Worm (Caenorhabditis elegans): ENCODE measurements around the gene idpa-3.

The idpa-3 gene

ce11 chrX:10327323-10328022 lies 8.8 kb upstream of the idpa-3 start, which contains the start of gene acl-5:
TSS of gene acl-5 (minus strand) at chrX:10327456.
- TF ChIP-seq sma-3 (GFP tag; optimal IDR thresholded peaks at IDR 0.05) (no peak), ztf-1 (GFP tag; conservative IDR thresholded peaks at IDR 0.05) (no peak), egl-27 (tag; optimal IDR thresholded peaks at IDR 0.05) (no peak), lin-13 (GFP tag; optimal IDR thresholded peaks at IDR 0.05) (no peak)

DNA sequence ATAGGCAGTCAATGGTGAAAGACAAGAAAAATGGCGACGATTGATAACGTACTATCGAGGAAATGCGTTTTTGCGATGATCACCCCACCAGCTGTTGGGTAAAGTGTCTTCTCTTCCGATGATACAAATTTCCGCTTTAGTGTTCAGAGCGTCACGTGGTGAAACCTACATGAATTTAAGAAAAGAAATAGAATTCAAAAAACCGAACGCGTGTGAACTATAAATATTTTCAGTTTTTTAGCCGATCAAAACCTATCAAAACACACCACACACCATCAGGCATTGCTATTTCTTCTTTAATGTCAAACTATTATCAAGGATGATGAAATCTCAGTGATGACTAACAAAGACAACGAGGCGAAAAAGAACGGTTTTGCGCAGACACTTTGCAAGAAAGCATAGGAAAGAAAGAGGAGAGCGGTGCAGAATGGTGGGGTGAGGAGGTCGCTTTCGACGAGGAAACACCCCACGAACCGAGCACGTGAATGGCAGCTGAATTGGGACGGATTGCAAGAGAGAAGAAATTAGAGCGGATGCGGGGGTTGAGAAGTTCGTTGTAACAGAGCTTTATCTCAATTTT lies 4.1 kb upstream of the idpa-3 start:
- peak in 1 of 2 experiments; percentile 37 for TF ChIP-seq lsy-2 (tag; optimal IDR thresholded peaks at IDR 0.05)
- peak; percentile 26 for TF ChIP-seq blmp-1 (tag; optimal IDR thresholded peaks at IDR 0.05; ENCODE audit: insufficient read depth)
- TF ChIP-seq sma-9 (GFP tag; optimal IDR thresholded peaks at IDR 0.05): peak; percentile 91
- TF ChIP-seq sma-9 (tag; optimal IDR thresholded peaks at IDR 0.05): no peak
- TF ChIP-seq sem-4 (tag; optimal IDR thresholded peaks at IDR 0.05): peak; percentile 68
- TF ChIP-seq nhr-21 (tag; optimal IDR thresholded peaks at IDR 0.05): peak; percentile 39
- peak; percentile 50 for TF ChIP-seq nhr-129 (tag; optimal IDR thresholded peaks at IDR 0.05)
- no peak for TF ChIP-seq lin-11 (tag; optimal IDR thresholded peaks at IDR 0.05)
- TF ChIP-seq C34F6.9 (tag; optimal IDR thresholded peaks at IDR 0.05): peak; percentile 48
- peak; percentile 47 for TF ChIP-seq egl-27 (tag; optimal IDR thresholded peaks at IDR 0.05)
- TF ChIP-seq sma-3 (GFP tag; optimal IDR thresholded peaks at IDR 0.05): peak; percentile 77
- TF ChIP-seq F13H6.1 (tag; optimal IDR thresholded peaks at IDR 0.05): peak; percentile 39
- peak; percentile 6 for TF ChIP-seq lin-13 (GFP tag; optimal IDR thresholded peaks at IDR 0.05)
- TF ChIP-seq ceh-82 (tag; optimal IDR thresholded peaks at IDR 0.05): no peak
- no peak for TF ChIP-seq nhr-12 (tag; optimal IDR thresholded peaks at IDR 0.05)
- TF ChIP-seq nhr-6 (tag; optimal IDR thresholded peaks at IDR 0.05): peak; percentile 2
- TF ChIP-seq unc-62 (GFP tag; optimal IDR thresholded peaks at IDR 0.05): no peak
- TF ChIP-seq skn-1 (tag; optimal IDR thresholded peaks at IDR 0.05): no peak
- TF ChIP-seq aly-2 (tag; optimal IDR thresholded peaks at IDR 0.05): no peak
- peak; percentile 27 for TF ChIP-seq crh-2 (tag; optimal IDR thresholded peaks at IDR 0.05)
- no peak for TF ChIP-seq zag-1 (tag; optimal IDR thresholded peaks at IDR 0.05)
- peak; percentile 40 for TF ChIP-seq fos-1 (tag; optimal IDR thresholded peaks at IDR 0.05)

DNA sequence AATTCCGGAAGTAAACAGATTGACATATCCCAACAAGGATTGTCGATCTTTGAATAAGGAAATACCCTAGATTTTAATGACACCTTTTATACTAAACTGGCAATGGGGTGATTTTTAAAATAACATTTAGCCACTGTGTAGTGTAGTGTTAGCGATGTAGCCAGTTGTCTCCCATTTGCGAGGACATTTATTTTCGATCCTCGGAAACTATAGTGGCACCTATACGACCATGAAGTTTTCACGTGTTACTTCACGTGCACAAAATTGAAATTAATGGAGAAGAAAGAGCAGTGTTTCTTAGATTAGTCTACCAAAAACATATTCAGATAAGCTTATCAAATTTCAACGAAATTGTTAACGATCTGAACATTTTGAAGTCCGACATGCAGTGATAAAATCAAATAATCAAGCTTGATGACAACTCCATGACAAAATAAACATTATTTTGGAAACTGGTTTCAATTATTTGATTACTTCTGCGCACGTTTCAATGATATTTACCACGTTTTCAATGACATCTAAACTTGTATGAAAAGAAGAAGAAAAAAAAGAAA lies 2.9 kb upstream of the idpa-3 start, which contains the start of gene R07E3.4:
R07E3.4 (minus strand) TSS at position 51 of the 554 bp plus-strand sequence.
- TF ChIP-seq crh-2 (tag; optimal IDR thresholded peaks at IDR 0.05) (peak; percentile 18), skn-1 (tag; optimal IDR thresholded peaks at IDR 0.05) (no peak), ztf-1 (GFP tag; conservative IDR thresholded peaks at IDR 0.05) (no peak), egl-27 (tag; optimal IDR thresholded peaks at IDR 0.05) (peak; percentile 75), ama-1 (optimal IDR thresholded peaks at IDR 0.05) (no peak), Y55F3AM.14 (GFP tag; optimal IDR thresholded peaks at IDR 0.05) (no peak), unc-39 (tag; optimal IDR thresholded peaks at IDR 0.05) (no peak), nhr-77 (tag; optimal IDR thresholded peaks at IDR 0.05) (no peak), zag-1 (tag; optimal IDR thresholded peaks at IDR 0.05) (no peak), nhr-21 (tag; optimal IDR thresholded peaks at IDR 0.05) (no peak), mbf-1 (tag; optimal IDR thresholded peaks at IDR 0.05) (no peak), elt-1 (tag; optimal IDR thresholded peaks at IDR 0.05) (no peak), gmeb-1 (tag; optimal IDR thresholded peaks at IDR 0.05) (no peak), nhr-129 (tag; optimal IDR thresholded peaks at IDR 0.05) (no peak), mdl-1 (tag; optimal IDR thresholded peaks at IDR 0.05) (no peak), aly-2 (tag; optimal IDR thresholded peaks at IDR 0.05) (no peak), lsy-2 (tag; optimal IDR thresholded peaks at IDR 0.05) (no peak), F13H6.1 (tag; optimal IDR thresholded peaks at IDR 0.05) (peak; percentile 20), lin-13 (GFP tag; optimal IDR thresholded peaks at IDR 0.05) (no peak), peb-1 (tag; optimal IDR thresholded peaks at IDR 0.05) (no peak), nhr-12 (tag; optimal IDR thresholded peaks at IDR 0.05) (no peak), nhr-6 (tag; optimal IDR thresholded peaks at IDR 0.05) (no peak), ceh-16 (tag; optimal IDR thresholded peaks at IDR 0.05) (no peak), ztf-11 (tag; optimal IDR thresholded peaks at IDR 0.05) (no peak), nhr-25 (tag; optimal IDR thresholded peaks at IDR 0.05) (peak; percentile 14), C34F6.9 (tag; optimal IDR thresholded peaks at IDR 0.05) (peak; percentile 29), sma-3 (GFP tag; optimal IDR thresholded peaks at IDR 0.05) (peak; percentile 23), nhr-11 (tag; optimal IDR thresholded peaks at IDR 0.05) (no peak), unc-62 (GFP tag; optimal IDR thresholded peaks at IDR 0.05) (no peak), blmp-1 (tag; optimal IDR thresholded peaks at IDR 0.05; ENCODE audit: insufficient read depth) (no peak), R02D3.7 (tag; optimal IDR thresholded peaks at IDR 0.05) (no peak), ztf-4 (tag; optimal IDR thresholded peaks at IDR 0.05) (no peak), sem-4 (tag; optimal IDR thresholded peaks at IDR 0.05) (no peak), ZK546.5 (tag; optimal IDR thresholded peaks at IDR 0.05) (no peak), unc-55 (GFP tag; optimal IDR thresholded peaks at IDR 0.05) (no peak), elt-3 (tag; optimal IDR thresholded peaks at IDR 0.05) (no peak), dmd-4 (tag; optimal IDR thresholded peaks at IDR 0.05) (no peak), fos-1 (tag; optimal IDR thresholded peaks at IDR 0.05) (peak; percentile 22), sma-9 (GFP tag; optimal IDR thresholded peaks at IDR 0.05) (peak; percentile 75), sma-9 (tag; optimal IDR thresholded peaks at IDR 0.05) (no peak), snpc-4 (tag; optimal IDR thresholded peaks at IDR 0.05) (no peak), lin-11 (tag; optimal IDR thresholded peaks at IDR 0.05) (no peak), lin-39 (tag; optimal IDR thresholded peaks at IDR 0.05) (no peak)

Data from whole organism, L2 larva.